Worm (Caenorhabditis elegans): ENCODE measurements around the gene F10C5.3.

- TF ChIP-seq ztf-29 (GFP tag; IDR thresholded peaks at IDR 0.05) (no peak), ref-1 (GFP tag; conservative IDR thresholded peaks at IDR 0.05) (no peak), klf-2 (GFP tag; conservative IDR thresholded peaks at IDR 0.05) (no peak), ztf-23 (GFP tag; IDR thresholded peaks at IDR 0.05) (no peak), cog-1 (tag; optimal IDR thresholded peaks at IDR 0.05) (no peak), flt-1 (GFP tag; IDR thresholded peaks at IDR 0.05) (no peak), T22C8.4 (GFP tag; IDR thresholded peaks at IDR 0.05) (no peak)
Measured at ce11 chrIII:486077-486597, 2.5 kb downstream of the F10C5.3 start, which contains the start of gene nlp-32.

Measured in whole organism, midembryonic.